Worm (Caenorhabditis elegans) whole organism, young adult: ENCODE results near the gene npr-41.

Source experiments
- B0019.2 ChIP-seq: fragments of 200-800 bp; sonication (Bioruptor generic); conservative IDR thresholded peaks from 2 replicates; pipeline ENCODE4 v1.3.6; 2022; ENCODE audit warnings: missing genetic modification reagents, missing genetic modification characterization, missing compliant biosample characterization
- B0261.1 ChIP-seq: sonication (generic microtip); optimal IDR thresholded peaks from 2 replicates; lab custom pipeline; 2016; ENCODE audit warnings: mild to moderate bottlenecking, missing genetic modification characterization, moderate library complexity, missing compliant biosample characterization
- F23B12.7 ChIP-seq: sonication (generic microtip); optimal IDR thresholded peaks from 2 replicates; lab custom pipeline; 2017; ENCODE audit warnings: missing genetic modification characterization, mild to moderate bottlenecking, missing compliant biosample characterization, antibody characterized with exemption, moderate library complexity; ENCODE audit not compliant: insufficient read depth
- F33H1.4 ChIP-seq: fragments of 200-800 bp; sonication (Bioruptor generic); IDR thresholded peaks from 2 replicates; pipeline ENCODE4 v1.3.6; 2022; ENCODE audit warnings: missing genetic modification reagents, missing genetic modification characterization, missing compliant biosample characterization
- F49E8.2 ChIP-seq: sonication (generic microtip); optimal IDR thresholded peaks from 3 replicates; lab custom pipeline; 2017; ENCODE audit warnings: missing genetic modification characterization, mild to moderate bottlenecking, missing compliant biosample characterization, antibody characterized with exemption, moderate library complexity; ENCODE audit not compliant: insufficient read depth
- F55B11.4 ChIP-seq: sonication (generic microtip); optimal IDR thresholded peaks from 2 replicates; lab custom pipeline; 2016; ENCODE audit warnings: missing compliant biosample characterization, missing genetic modification characterization, borderline replicate concordance; ENCODE audit not compliant: insufficient read depth
- F57C9.4 ChIP-seq: sonication (generic microtip); optimal IDR thresholded peaks from 2 replicates; lab custom pipeline; 2017; ENCODE audit warnings: mild to moderate bottlenecking, missing genetic modification characterization, missing compliant biosample characterization
- T07F8.4 ChIP-seq: sonication (generic microtip); optimal IDR thresholded peaks from 2 replicates; lab custom pipeline; 2016; ENCODE audit warnings: mild to moderate bottlenecking, missing genetic modification characterization, moderate library complexity, missing compliant biosample characterization
- ZK185.1 ChIP-seq: sonication (generic microtip); optimal IDR thresholded peaks from 2 replicates; lab custom pipeline; 2016; ENCODE audit warnings: mild to moderate bottlenecking, missing genetic modification characterization, missing compliant biosample characterization; ENCODE audit not compliant: poor library complexity, severe bottlenecking
- ama-1 ChIP-seq, 3 experiments: fragments of 150-350 bp in 1 of 3; sonication (generic microtip) in 2 of 3; optimal IDR thresholded peaks; 2 replicates each; lab custom pipeline; 2014 to 2018; ENCODE audit warnings: missing biosample characterization in 2 of 3, missing genetic modification characterization in 2 of 3, missing genetic modification reagents in 2 of 3
- aptf-2 ChIP-seq: fragments of 200-800 bp; sonication (Bioruptor generic); conservative IDR thresholded peaks from 2 replicates; pipeline ENCODE4 v1.3.6; 2022; ENCODE audit warnings: missing genetic modification reagents, missing genetic modification characterization, missing compliant biosample characterization
- aptf-3 ChIP-seq: fragments of 200-800 bp; sonication (Bioruptor generic); IDR thresholded peaks from 2 replicates; pipeline ENCODE4 v1.3.6; 2022; ENCODE audit warnings: missing genetic modification characterization, missing compliant biosample characterization
- athp-1 ChIP-seq: sonication (generic microtip); optimal IDR thresholded peaks from 2 replicates; lab custom pipeline; 2017; ENCODE audit warnings: mild to moderate bottlenecking, missing genetic modification characterization, missing compliant biosample characterization
- cebp-2 ChIP-seq: fragments of 200-800 bp; sonication (Bioruptor generic); IDR thresholded peaks from 2 replicates; pipeline ENCODE4 v1.3.6; 2022; ENCODE audit warnings: missing genetic modification characterization, missing compliant biosample characterization
- ceh-58 ChIP-seq: fragments of 200-800 bp; sonication (Bioruptor generic); IDR thresholded peaks from 2 replicates; pipeline ENCODE4 v1.3.6; 2022; ENCODE audit warnings: missing genetic modification characterization, missing compliant biosample characterization
- ceh-79 ChIP-seq: sonication (generic microtip); optimal IDR thresholded peaks from 2 replicates; lab custom pipeline; 2017; ENCODE audit warnings: mild to moderate bottlenecking, missing genetic modification characterization, missing compliant biosample characterization
- die-1 ChIP-seq: sonication (generic microtip); optimal IDR thresholded peaks from 2 replicates; lab custom pipeline; 2016; ENCODE audit warnings: missing genotype, mild to moderate bottlenecking, missing genetic modification characterization, missing compliant biosample characterization
- dpl-1 ChIP-seq: fragments of 150-350 bp; optimal IDR thresholded peaks from 2 replicates; lab custom pipeline; 2014; ENCODE audit warnings: missing biosample characterization, missing genetic modification reagents, missing genetic modification characterization
- ets-4 ChIP-seq: fragments of 200-800 bp; sonication (Bioruptor generic); optimal IDR thresholded peaks from 2 replicates; lab custom pipeline; 2018; ENCODE audit warnings: mild to moderate bottlenecking, missing genetic modification characterization, missing compliant biosample characterization
- him-1 ChIP-seq: sonication (generic microtip); optimal IDR thresholded peaks from 2 replicates; lab custom pipeline; 2016; ENCODE audit warnings: missing genotype, missing genetic modification reagents, missing genetic modification characterization, missing compliant biosample characterization
- hrde-1 ChIP-seq: sonication (generic microtip); optimal IDR thresholded peaks from 2 replicates; lab custom pipeline; 2016; ENCODE audit warnings: missing genetic modification characterization, mild to moderate bottlenecking, missing compliant biosample characterization, moderate library complexity, missing genotype, missing genetic modification reagents, borderline replicate concordance
- hsf-1 ChIP-seq: fragments of 200-800 bp; sonication (Bioruptor generic); IDR thresholded peaks from 2 replicates; pipeline ENCODE4 v1.3.6; 2022; ENCODE audit warnings: missing genetic modification reagents, missing genetic modification characterization, missing compliant biosample characterization
- lag-1 ChIP-seq: fragments of 200-800 bp; sonication (Bioruptor generic); IDR thresholded peaks from 2 replicates; pipeline ENCODE4 v1.3.6; 2022; ENCODE audit warnings: missing genetic modification reagents, missing genetic modification characterization, missing compliant biosample characterization
- lin-54 ChIP-seq: fragments of 200-800 bp; sonication (Bioruptor generic); optimal IDR thresholded peaks from 2 replicates; lab custom pipeline; 2018; ENCODE audit warnings: mild to moderate bottlenecking, missing genetic modification characterization, missing compliant biosample characterization
- madf-10 ChIP-seq: sonication (generic microtip); optimal IDR thresholded peaks from 2 replicates; lab custom pipeline; 2016; ENCODE audit warnings: mild to moderate bottlenecking, missing genetic modification characterization, missing compliant biosample characterization
- madf-3 ChIP-seq: fragments of 200-800 bp; sonication (Bioruptor generic); IDR thresholded peaks from 2 replicates; pipeline ENCODE4 v1.3.6; 2022; ENCODE audit warnings: missing genetic modification reagents, missing genetic modification characterization, missing compliant biosample characterization
- madf-8 ChIP-seq: fragments of 200-800 bp; sonication (Bioruptor generic); conservative IDR thresholded peaks from 2 replicates; pipeline ENCODE4 v1.3.6; 2022; ENCODE audit warnings: missing genetic modification reagents, missing genetic modification characterization, missing compliant biosample characterization
- mxl-1 ChIP-seq: sonication (generic microtip); optimal IDR thresholded peaks from 2 replicates; lab custom pipeline; 2016; ENCODE audit warnings: missing genetic modification characterization, missing compliant biosample characterization
- nfya-1 ChIP-seq: sonication (generic microtip); optimal IDR thresholded peaks from 2 replicates; lab custom pipeline; 2017; ENCODE audit warnings: antibody characterized with exemption, missing compliant biosample characterization, missing genetic modification characterization, borderline replicate concordance; ENCODE audit not compliant: insufficient read depth
- nfya-2 ChIP-seq: fragments of 200-800 bp; sonication (Bioruptor generic); IDR thresholded peaks from 2 replicates; pipeline ENCODE4 v1.3.6; 2022; ENCODE audit warnings: missing genetic modification reagents, missing genetic modification characterization, missing compliant biosample characterization
- nhr-120 ChIP-seq: fragments of 200-800 bp; sonication (Bioruptor generic); IDR thresholded peaks from 2 replicates; pipeline ENCODE4 v1.3.6; 2022; ENCODE audit warnings: missing genetic modification characterization, missing compliant biosample characterization
- pbrm-1 ChIP-seq: fragments of 200-800 bp; sonication (Bioruptor generic); IDR thresholded peaks from 2 replicates; pipeline ENCODE4 v1.3.6; 2022; ENCODE audit warnings: missing genetic modification reagents, missing genetic modification characterization, missing compliant biosample characterization
- sdz-38 ChIP-seq: sonication (generic microtip); optimal IDR thresholded peaks from 2 replicates; lab custom pipeline; 2016; ENCODE audit warnings: missing genotype, missing genetic modification characterization, missing compliant biosample characterization
- snpc-3.4 ChIP-seq: sonication (generic microtip); optimal IDR thresholded peaks from 2 replicates; lab custom pipeline; 2017; ENCODE audit warnings: missing genetic modification characterization, mild to moderate bottlenecking, missing compliant biosample characterization, antibody characterized with exemption, moderate library complexity, missing genotype, missing genetic modification reagents
- somi-1 ChIP-seq: fragments of 200-800 bp; sonication (Bioruptor generic); optimal IDR thresholded peaks from 2 replicates; lab custom pipeline; 2018; ENCODE audit warnings: mild to moderate bottlenecking, missing genetic modification characterization, missing compliant biosample characterization
- tbp1 ChIP-seq: fragments of 200-800 bp; sonication (Bioruptor generic); optimal IDR thresholded peaks from 2 replicates; lab custom pipeline; 2018; ENCODE audit warnings: mild to moderate bottlenecking, missing genetic modification characterization, missing compliant biosample characterization
- tbx-9 ChIP-seq: sonication (generic microtip); optimal IDR thresholded peaks from 2 replicates; lab custom pipeline; 2016; ENCODE audit warnings: borderline replicate concordance, missing genetic modification characterization, inconsistent platforms, missing compliant biosample characterization
- unc-130 ChIP-seq: sonication (generic microtip); optimal IDR thresholded peaks from 2 replicates; lab custom pipeline; 2016; ENCODE audit warnings: missing genetic modification reagents, missing genetic modification characterization, missing compliant biosample characterization
- unc-62 ChIP-seq: fragments of 150-350 bp; optimal IDR thresholded peaks from 2 replicates; lab custom pipeline; 2014; ENCODE audit warnings: missing biosample characterization, missing genetic modification reagents, missing genetic modification characterization
- xnd-1 ChIP-seq: sonication (generic microtip); optimal IDR thresholded peaks from 2 replicates; lab custom pipeline; 2016; ENCODE audit warnings: missing genotype, missing genetic modification reagents, missing genetic modification characterization, missing compliant biosample characterization
- zfh-2 ChIP-seq: fragments of 200-800 bp; sonication (Bioruptor generic); conservative IDR thresholded peaks from 2 replicates; pipeline ENCODE4 v1.3.6; 2022; ENCODE audit warnings: missing genetic modification reagents, missing genetic modification characterization, missing compliant biosample characterization
- ztf-22 ChIP-seq: fragments of 200-800 bp; sonication (Bioruptor generic); optimal IDR thresholded peaks from 2 replicates; lab custom pipeline; 2018; ENCODE audit warnings: mild to moderate bottlenecking, missing genetic modification characterization, moderate library complexity, missing compliant biosample characterization
- ztf-25 ChIP-seq: fragments of 200-800 bp; sonication (Bioruptor generic); IDR thresholded peaks from 2 replicates; pipeline ENCODE4 v1.3.6; 2022; ENCODE audit warnings: missing genetic modification reagents, missing genetic modification characterization, missing compliant biosample characterization
- ztf-3 ChIP-seq: fragments of 200-800 bp; sonication (Bioruptor generic); optimal IDR thresholded peaks from 2 replicates; lab custom pipeline; 2018; ENCODE audit warnings: mild to moderate bottlenecking, missing genetic modification characterization, missing compliant biosample characterization

Gene npr-41

DNA sequence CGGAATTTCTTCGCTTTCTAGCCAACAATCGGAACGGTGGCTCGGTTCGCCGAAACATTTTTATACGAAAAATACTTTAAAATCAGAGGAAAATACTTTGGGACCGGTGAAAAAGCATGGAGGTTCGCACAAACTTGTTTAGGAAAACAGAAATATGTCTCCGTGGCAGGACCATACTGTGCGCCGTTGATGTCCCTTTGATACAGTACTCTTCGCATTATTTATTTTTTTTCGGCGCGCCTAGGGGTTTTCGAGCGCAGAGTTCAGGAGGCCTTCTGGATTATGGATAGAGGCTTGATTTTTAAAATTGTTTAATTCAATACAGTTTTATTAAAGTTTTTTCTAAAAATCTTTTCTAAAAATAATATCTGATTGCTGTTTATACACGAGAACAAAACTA is 34.2 kb downstream of the npr-41 start, which contains the start of gene F54D5.9 (continued):
- TF ChIP-seq ama-1 (optimal IDR thresholded peaks at IDR 0.05; lab: Kevin White, UChicago) (no peak), ama-1 (GFP tag; optimal IDR thresholded peaks at IDR 0.05; lab: Kevin White, UChicago) (no peak), him-1 (tag; lab: Kevin White, UChicago) (no peak), xnd-1 (tag; lab: Kevin White, UChicago) (peak; percentile 55), dpl-1 (GFP tag; lab: Kevin White, UChicago) (peak; percentile 36), pbrm-1 (no peak), ceh-58 (GFP tag; lab: Robert Waterston, UW) (no peak), madf-3 (GFP tag; lab: Robert Waterston, UW) (no peak), snpc-3.4 (tag; lab: Kevin White, UChicago) (peak; percentile 36), ztf-3 (GFP tag; lab: Kevin White, UChicago) (no peak), nfya-1 (tag; lab: Kevin White, UChicago) (no peak), B0019.2 (GFP tag; lab: Robert Waterston, UW) (no peak), ceh-79 (tag; lab: Kevin White, UChicago) (no peak)

- TF ChIP-seq athp-1 (tag; lab: Kevin White, UChicago) (peak; percentile 97), madf-8 (GFP tag; lab: Robert Waterston, UW) (peak; percentile 77), F55B11.4 (tag; lab: Kevin White, UChicago) (no peak), unc-62 (GFP tag; lab: Kevin White, UChicago) (no peak), ceh-79 (tag; lab: Kevin White, UChicago) (peak; percentile 98), lin-54 (GFP tag; lab: Kevin White, UChicago) (peak; percentile 93), zfh-2 (GFP tag; lab: Robert Waterston, UW) (peak; percentile 86; the same call in 1 of the 2 replicates), F49E8.2 (tag; lab: Kevin White, UChicago) (peak; percentile 78), xnd-1 (tag; lab: Kevin White, UChicago) (no peak), die-1 (tag; lab: Kevin White, UChicago) (peak; percentile 52), ceh-58 (GFP tag; lab: Robert Waterston, UW) (0 out of 2 replicates have a peak, but pooled peaks have one; percentile 81), tbp1 (GFP tag; lab: Kevin White, UChicago) (peak; percentile 76), B0019.2 (GFP tag; lab: Robert Waterston, UW) (peak; percentile 54; the same call in 1 of the 2 replicates), ets-4 (no peak), aptf-3 (GFP tag; lab: Robert Waterston, UW) (peak; percentile 89; the same call in 1 of the 2 replicates), hrde-1 (tag; lab: Kevin White, UChicago) (peak; percentile 14), ztf-25 (GFP tag; lab: Robert Waterston, UW) (peak; percentile 85; the same call in 1 of the 2 replicates), nhr-120 (GFP tag; lab: Robert Waterston, UW) (no peak), mxl-1 (no peak), tbx-9 (tag; lab: Kevin White, UChicago) (peak; percentile 87), F23B12.7 (tag; lab: Kevin White, UChicago) (peak; percentile 87), T07F8.4 (tag; lab: Kevin White, UChicago) (no peak), nfya-1 (tag; lab: Kevin White, UChicago) (no peak), dpl-1 (GFP tag; lab: Kevin White, UChicago) (peak; percentile 6), cebp-2 (GFP tag; lab: Robert Waterston, UW) (peak; percentile 92), F57C9.4 (tag; lab: Kevin White, UChicago) (no peak), lag-1 (GFP tag; lab: Robert Waterston, UW) (no peak), F33H1.4 (GFP tag; lab: Robert Waterston, UW) (peak; percentile 83), ztf-22 (GFP tag; lab: Kevin White, UChicago) (peak; percentile 88), madf-10 (tag; lab: Kevin White, UChicago) (peak; percentile 77), B0261.1 (tag; lab: Kevin White, UChicago) (peak; percentile 39), somi-1 (GFP tag; lab: Kevin White, UChicago) (peak; percentile 90), aptf-2 (peak; percentile 73), unc-130 (GFP tag; lab: Kevin White, UChicago) (peak; percentile 35), sdz-38 (no peak), ZK185.1 (tag; lab: Kevin White, UChicago) (peak; percentile 96), hsf-1 (GFP tag; lab: Robert Waterston, UW) (peak; percentile 100), nfya-2 (no peak)
These were observed 35.0 kb downstream of the npr-41 start, which contains the start of gene dnj-13 for ce11 chrII:11545299-11545951. Gene dnj-13, plus strand, starts transcription at chrII:11545701.
